Worm (Caenorhabditis elegans): ENCODE data around the gene grl-6.

- TF ChIP-seq lsy-2 (tag; optimal IDR thresholded peaks at IDR 0.05) = no peak
- TF ChIP-seq snpc-4 (tag; optimal IDR thresholded peaks at IDR 0.05) = no peak
- no peak for TF ChIP-seq nhr-6 (tag; optimal IDR thresholded peaks at IDR 0.05)
- TF ChIP-seq ama-1 (optimal IDR thresholded peaks at IDR 0.05) = no peak
Measured at ce11 chrX:6412575-6412974, 38.2 kb downstream of the grl-6 start, which contains the start of gene T22E5.1.

All from whole organism, L2 larva.